Worm (Caenorhabditis elegans): ENCODE measurements around the gene T18D3.1.
A peak's percentile ranks its signal among the peaks of the same experiment; 100 is the strongest.

Gene T18D3.1

DNA sequence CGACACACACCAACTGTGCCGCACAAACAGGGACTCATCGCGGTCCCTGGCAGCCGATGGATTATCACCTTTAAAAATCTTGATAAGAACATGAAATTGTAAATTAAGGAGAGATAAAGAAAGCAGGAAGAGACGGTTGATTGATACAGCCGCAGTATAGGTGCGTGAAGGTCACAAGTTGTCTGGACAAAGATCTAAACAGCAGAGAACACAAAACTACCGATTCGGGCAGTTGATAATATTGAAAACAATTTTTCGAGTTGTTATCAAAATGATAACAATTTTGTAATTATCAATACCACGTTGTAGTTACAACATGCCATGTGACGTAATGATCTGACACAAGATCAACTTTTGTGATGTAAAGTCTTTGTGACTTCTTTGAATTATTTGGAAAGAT is 46.2 kb downstream of the T18D3.1 start:
- TF ChIP-seq akir-1 (GFP tag; optimal IDR thresholded peaks at IDR 0.05), result no peak
- TF ChIP-seq bed-2 (GFP tag; IDR thresholded peaks at IDR 0.05), result no peak
- no peak for TF ChIP-seq athp-1 (tag; optimal IDR thresholded peaks at IDR 0.05)
- no peak for TF ChIP-seq lin-26 (GFP tag; IDR thresholded peaks at IDR 0.05)
- no peak for TF ChIP-seq F57A8.1 (GFP tag; optimal IDR thresholded peaks at IDR 0.05)
- TF ChIP-seq snpc-1.3 (tag; optimal IDR thresholded peaks at IDR 0.05; ENCODE audit: insufficient read depth), result no peak
- no peak for TF ChIP-seq ama-1 (optimal IDR thresholded peaks at IDR 0.05)
- no peak for TF ChIP-seq ama-1 (GFP tag; optimal IDR thresholded peaks at IDR 0.05)
- TF ChIP-seq madf-6 (GFP tag; IDR thresholded peaks at IDR 0.05), result no peak
- TF ChIP-seq nfya-1 (tag; optimal IDR thresholded peaks at IDR 0.05; ENCODE audit: borderline replicate concordance, insufficient read depth), result no peak
- no peak for TF ChIP-seq nfyb-1 (GFP tag; IDR thresholded peaks at IDR 0.05)
- TF ChIP-seq F55B11.4 (tag; optimal IDR thresholded peaks at IDR 0.05; ENCODE audit: borderline replicate concordance, insufficient read depth), result no peak
- no peak for TF ChIP-seq snpc-1.1 (tag; optimal IDR thresholded peaks at IDR 0.05; ENCODE audit: insufficient read depth)
- TF ChIP-seq tlf-1 (GFP tag; optimal IDR thresholded peaks at IDR 0.05), result peak; percentile 39
- TF ChIP-seq B0035.1 (tag; optimal IDR thresholded peaks at IDR 0.05), result no peak
- no peak for TF ChIP-seq ets-4 (GFP tag; optimal IDR thresholded peaks at IDR 0.05)
- TF ChIP-seq B0336.3 (GFP tag; IDR thresholded peaks at IDR 0.05), result no peak; the same call in 1 of the 2 replicates
- TF ChIP-seq F33H1.4 (GFP tag; IDR thresholded peaks at IDR 0.05), result no peak
- no peak for TF ChIP-seq ccch-3 (GFP tag; optimal IDR thresholded peaks at IDR 0.05)
- no peak for TF ChIP-seq ceh-58 (GFP tag; IDR thresholded peaks at IDR 0.05)
- TF ChIP-seq repo-1 (tag; optimal IDR thresholded peaks at IDR 0.05), result no peak
- no peak for TF ChIP-seq ZK185.1 (tag; optimal IDR thresholded peaks at IDR 0.05; ENCODE audit: poor library complexity, severe bottlenecking)
- TF ChIP-seq nhr-27 (tag; optimal IDR thresholded peaks at IDR 0.05), result no peak
- peak; percentile 64 for TF ChIP-seq pha-4 (tag; optimal IDR thresholded peaks at IDR 0.05)
- TF ChIP-seq lin-35 (GFP tag; optimal IDR thresholded peaks at IDR 0.05), result no peak
- TF ChIP-seq chd-7 (tag; optimal IDR thresholded peaks at IDR 0.05), result peak; percentile 62
- no peak for TF ChIP-seq aptf-3 (GFP tag; IDR thresholded peaks at IDR 0.05)
- TF ChIP-seq lsl-1 (GFP tag; optimal IDR thresholded peaks at IDR 0.05), result no peak
- peak; percentile 13; the same call in 1 of the 2 replicates for TF ChIP-seq cebp-1 (GFP tag; IDR thresholded peaks at IDR 0.05)
- TF ChIP-seq cebp-1 (tag; optimal IDR thresholded peaks at IDR 0.05), result no peak
- TF ChIP-seq Y95B8A.8 (GFP tag; IDR thresholded peaks at IDR 0.05), result no peak
- TF ChIP-seq F22D6.2 (tag; optimal IDR thresholded peaks at IDR 0.05), result peak; percentile 84
- TF ChIP-seq B0261.1 (tag; optimal IDR thresholded peaks at IDR 0.05), result no peak
- TF ChIP-seq D2030.7 (GFP tag; IDR thresholded peaks at IDR 0.05), result no peak
- TF ChIP-seq ztf-26 (tag; optimal IDR thresholded peaks at IDR 0.05), result peak; percentile 86
- TF ChIP-seq zfh-2 (GFP tag; conservative IDR thresholded peaks at IDR 0.05), result no peak
- TF ChIP-seq mes-4 (tag; optimal IDR thresholded peaks at IDR 0.05), result no peak
- peak; percentile 86 for TF ChIP-seq lin-40 (tag; optimal IDR thresholded peaks at IDR 0.05)
- TF ChIP-seq ztf-25 (GFP tag; IDR thresholded peaks at IDR 0.05), result no peak
- TF ChIP-seq unc-62 (GFP tag; optimal IDR thresholded peaks at IDR 0.05), result peak; percentile 2
- TF ChIP-seq tbx-9 (tag; optimal IDR thresholded peaks at IDR 0.05; ENCODE audit: borderline replicate concordance), result no peak
- no peak for TF ChIP-seq mxl-1 (tag; optimal IDR thresholded peaks at IDR 0.05)
- TF ChIP-seq mcd-1 (GFP tag; IDR thresholded peaks at IDR 0.05), result peak; percentile 38; the same call in 1 of the 2 replicates
- TF ChIP-seq F23B12.7 (tag; optimal IDR thresholded peaks at IDR 0.05; ENCODE audit: insufficient read depth), result no peak
- TF ChIP-seq attf-6 (GFP tag; IDR thresholded peaks at IDR 0.05), result no peak
- TF ChIP-seq ztf-3 (GFP tag; optimal IDR thresholded peaks at IDR 0.05), result peak; percentile 16
- 0 out of 2 replicates have a peak, but pooled peaks have one; percentile 37 for TF ChIP-seq egl-44 (GFP tag; IDR thresholded peaks at IDR 0.05)
- TF ChIP-seq him-1 (tag; optimal IDR thresholded peaks at IDR 0.05), result no peak
- TF ChIP-seq somi-1 (GFP tag; optimal IDR thresholded peaks at IDR 0.05), result peak; percentile 79
